Worm (Caenorhabditis elegans): ENCODE data around the gene hic-1.

DNA sequence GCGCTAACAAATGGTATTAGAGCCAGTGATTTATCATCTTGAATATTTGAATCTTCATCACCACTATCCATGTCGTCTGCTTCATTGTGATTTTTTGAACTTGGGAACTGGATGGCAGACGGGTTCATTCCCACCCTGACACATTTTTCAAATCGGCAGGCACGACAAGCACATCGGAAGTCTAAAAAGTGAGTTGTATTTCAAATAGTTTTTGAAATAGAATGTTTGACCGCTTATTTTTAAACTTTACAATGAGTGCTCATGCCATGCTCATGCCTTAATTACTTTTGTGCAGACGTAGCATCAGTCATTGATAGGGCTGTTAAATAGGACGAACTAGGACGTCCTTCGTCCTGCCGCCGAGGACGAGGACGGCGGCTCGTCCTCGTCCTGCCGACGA, 39.3 kb upstream of the hic-1 start:
- TF ChIP-seq sea-1 (GFP tag; conservative IDR thresholded peaks at IDR 0.05) (no peak), tbx-11 (GFP tag; IDR thresholded peaks at IDR 0.05) (no peak), flt-1 (GFP tag; IDR thresholded peaks at IDR 0.05) (no peak), hmbx-1 (tag; optimal IDR thresholded peaks at IDR 0.05) (no peak), hnd-1 (tag; optimal IDR thresholded peaks at IDR 0.05) (no peak)
